Fruit fly (Drosophila melanogaster): ENCODE data around the gene CG32240.

CG32240 gene

DNA sequence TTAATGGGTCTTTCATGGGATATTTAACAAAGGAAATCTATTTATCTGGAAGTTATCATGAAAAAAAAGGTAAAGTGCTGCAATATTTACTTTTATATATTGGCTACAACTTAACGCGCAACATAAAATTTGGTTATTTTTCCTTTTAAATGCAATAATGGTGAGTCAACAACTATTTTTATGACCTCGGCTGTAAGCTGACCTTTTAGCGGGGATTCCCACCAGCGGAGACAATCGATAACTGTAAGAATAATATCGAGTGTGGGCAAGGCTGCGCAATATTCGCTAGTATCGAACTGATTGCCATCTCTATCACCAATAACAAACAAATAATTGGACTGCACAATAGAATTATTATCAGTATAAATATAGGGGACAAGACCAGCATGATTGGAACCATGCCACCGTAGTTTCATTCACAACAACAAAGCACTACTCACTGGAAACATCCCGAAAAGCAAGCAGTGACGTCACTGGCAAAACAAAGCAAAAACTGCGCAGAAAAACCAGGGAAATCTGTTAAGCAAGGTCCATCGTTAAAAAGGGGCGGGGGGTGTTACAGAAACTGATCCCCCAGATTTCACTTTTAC lies 21.8 kb upstream of the CG32240 start, which contains the start of gene Syx17 (continued):
- TF ChIP-seq CG17328 (GFP tag; IDR thresholded peaks at IDR 0.05) (0 out of 2 replicates have a peak, but pooled peaks have one; percentile 42), D19A (tag; optimal IDR thresholded peaks at IDR 0.05) (peak; percentile 47), zen2 (GFP tag; IDR thresholded peaks at IDR 0.05; ENCODE audit: partially characterized antibody) (peak; percentile 80), gfzf (GFP tag; optimal IDR thresholded peaks at IDR 0.05) (peak; percentile 42), CG14710 (tag; optimal IDR thresholded peaks at IDR 0.05) (peak; percentile 62), chif (GFP tag; optimal IDR thresholded peaks at IDR 0.05) (peak in 1 of 2 experiments; percentile 43), rib (GFP tag; IDR thresholded peaks at IDR 0.05) (peak; percentile 76; the same call in 1 of the 2 replicates), CG5245 (GFP tag; optimal IDR thresholded peaks at IDR 0.05) (peak; percentile 33), Hmr (GFP tag; optimal IDR thresholded peaks at IDR 0.05) (peak; percentile 72), Asciz (GFP tag; optimal IDR thresholded peaks at IDR 0.05) (peak; percentile 49), CG1792 (GFP tag; optimal IDR thresholded peaks at IDR 0.05) (peak; percentile 51), tin (GFP tag; optimal IDR thresholded peaks at IDR 0.05) (peak; percentile 62), cwo (GFP tag; optimal IDR thresholded peaks at IDR 0.05) (peak; percentile 31), Hr3 (GFP tag; optimal IDR thresholded peaks at IDR 0.05) (peak; percentile 63), pzg (GFP tag; optimal IDR thresholded peaks at IDR 0.05) (peak; percentile 91), CG8089 (GFP tag; optimal IDR thresholded peaks at IDR 0.05) (no peak), CG1529 (GFP tag; optimal IDR thresholded peaks at IDR 0.05) (peak; percentile 30), stwl (tag; optimal IDR thresholded peaks at IDR 0.05) (peak; percentile 90), Vsx1 (GFP tag; optimal IDR thresholded peaks at IDR 0.05) (peak; percentile 1), Bgb (GFP tag; IDR thresholded peaks at IDR 0.05; ENCODE audit: partially characterized antibody) (peak; percentile 94), her (GFP tag; optimal IDR thresholded peaks at IDR 0.05) (peak; percentile 59), CG33213 (GFP tag; optimal IDR thresholded peaks at IDR 0.05) (peak; percentile 70), YL-1 (GFP tag; optimal IDR thresholded peaks at IDR 0.05) (peak; percentile 84), Side (GFP tag; optimal IDR thresholded peaks at IDR 0.05) (peak; percentile 59), CG14441 (GFP tag; IDR thresholded peaks at IDR 0.05) (0 out of 2 replicates have a peak, but pooled peaks have one; percentile 6), CG17612 (GFP tag; IDR thresholded peaks at IDR 0.05) (no peak), CG13296 (GFP tag; optimal IDR thresholded peaks at IDR 0.05) (no peak), D19B (GFP tag; optimal IDR thresholded peaks at IDR 0.05) (peak; percentile 19), gsb-n (tag; optimal IDR thresholded peaks at IDR 0.05) (peak; percentile 26), slp2 (GFP tag; optimal IDR thresholded peaks at IDR 0.05) (peak; percentile 39), CG6791 (GFP tag; IDR thresholded peaks at IDR 0.05; ENCODE audit: partially characterized antibody) (peak; percentile 94), GATAe (GFP tag; conservative IDR thresholded peaks at IDR 0.05) (no peak), sisA (GFP tag; IDR thresholded peaks at IDR 0.05) (peak; percentile 18; the same call in 1 of the 2 replicates), ara (GFP tag; IDR thresholded peaks at IDR 0.05) (peak; percentile 6; the same call in 1 of the 2 replicates), CG10979 (tag; optimal IDR thresholded peaks at IDR 0.05) (peak; percentile 64), CG6813 (GFP tag; optimal IDR thresholded peaks at IDR 0.05) (peak; percentile 15), twi (tag; optimal IDR thresholded peaks at IDR 0.05) (peak; percentile 19), Bdp1 (GFP tag; optimal IDR thresholded peaks at IDR 0.05) (peak; percentile 22), CG14050 (GFP tag; IDR thresholded peaks at IDR 0.05) (no peak), CG15601 (tag; optimal IDR thresholded peaks at IDR 0.05) (peak; percentile 65), CG6683 (GFP tag; optimal IDR thresholded peaks at IDR 0.05) (no peak), Elba2 (GFP tag; optimal IDR thresholded peaks at IDR 0.05) (no peak), CG16813 (GFP tag; IDR thresholded peaks at IDR 0.05; ENCODE audit: partially characterized antibody) (peak; percentile 90), CG9609 (GFP tag; optimal IDR thresholded peaks at IDR 0.05) (peak; percentile 34), CG30020 (tag; optimal IDR thresholded peaks at IDR 0.05) (peak; percentile 56), sug (tag; optimal IDR thresholded peaks at IDR 0.05) (peak; percentile 75), Hey (tag; optimal IDR thresholded peaks at IDR 0.05) (no peak), shn (GFP tag; optimal IDR thresholded peaks at IDR 0.05) (peak; percentile 38), CG4820 (GFP tag; optimal IDR thresholded peaks at IDR 0.05) (peak; percentile 21)

All from whole organism, embryonic.